Worm (Caenorhabditis elegans): ENCODE results near the gene gcy-3.

- TF ChIP-seq elt-3 (tag; optimal IDR thresholded peaks at IDR 0.05) = no peak
- TF ChIP-seq ceh-9 (tag; optimal IDR thresholded peaks at IDR 0.05) = no peak
- TF ChIP-seq nhr-11 (tag; optimal IDR thresholded peaks at IDR 0.05) = no peak
- no peak for TF ChIP-seq nhr-28 (tag; optimal IDR thresholded peaks at IDR 0.05)
- TF ChIP-seq mml-1 (tag; optimal IDR thresholded peaks at IDR 0.05) = no peak
- TF ChIP-seq unc-39 (tag; optimal IDR thresholded peaks at IDR 0.05) = no peak
- TF ChIP-seq snpc-4 (tag; optimal IDR thresholded peaks at IDR 0.05) = no peak
- no peak for TF ChIP-seq nfya-1 (tag; optimal IDR thresholded peaks at IDR 0.05; ENCODE audit: insufficient read depth)
- TF ChIP-seq elt-1 (tag; optimal IDR thresholded peaks at IDR 0.05) = no peak
- TF ChIP-seq mdl-1 (tag; optimal IDR thresholded peaks at IDR 0.05) = no peak
- TF ChIP-seq tbx-2 (tag; optimal IDR thresholded peaks at IDR 0.05) = no peak
Observed at ce11 chrII:9490589-9490988, 16.5 kb downstream of the gcy-3 start.
